Worm (Caenorhabditis elegans): ENCODE measurements around the gene C16A11.2.
A peak's percentile ranks its signal among the peaks of the same experiment; 100 is the strongest.

Gene C16A11.2

DNA sequence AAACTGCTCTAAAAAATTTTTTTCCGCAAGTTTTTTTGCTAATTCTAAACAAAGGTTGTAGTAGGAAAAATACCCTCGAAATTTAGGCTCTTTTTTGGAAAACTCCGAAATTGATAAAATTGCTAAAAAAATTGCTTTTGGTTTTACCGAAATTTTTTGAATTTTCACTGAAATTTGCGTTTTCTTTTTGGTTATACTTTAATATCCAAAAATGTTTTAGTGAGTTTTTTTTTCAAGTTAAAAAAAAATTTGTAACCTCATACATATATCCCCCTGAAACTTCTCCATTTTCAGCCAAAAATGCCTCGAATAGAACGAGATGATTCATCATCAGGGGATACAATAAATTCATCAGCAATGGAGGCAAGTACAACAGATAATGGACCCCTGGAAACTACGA is 8.9 kb downstream of the C16A11.2 start, which contains the start of gene gpa-11:
Gene gpa-11 (plus strand): TSS at position 301 of the 400 bp plus-strand sequence.
- TF ChIP-seq tbx-8 (GFP tag; optimal IDR thresholded peaks at IDR 0.05) (no peak), unc-39 (tag; optimal IDR thresholded peaks at IDR 0.05) (no peak), ceh-39 (tag; optimal IDR thresholded peaks at IDR 0.05) (no peak), ham-2 (GFP tag; optimal IDR thresholded peaks at IDR 0.05) (no peak), hlh-1 (tag; optimal IDR thresholded peaks at IDR 0.05) (no peak), nhr-28 (tag; optimal IDR thresholded peaks at IDR 0.05) (no peak), cnd-1 (tag; optimal IDR thresholded peaks at IDR 0.05) (no peak), M03D4.4 (tag; optimal IDR thresholded peaks at IDR 0.05) (no peak), sem-2 (GFP tag; optimal IDR thresholded peaks at IDR 0.05) (no peak), nhr-237 (tag; optimal IDR thresholded peaks at IDR 0.05) (no peak), ztf-11 (tag; optimal IDR thresholded peaks at IDR 0.05) (no peak), bed-3 (GFP tag; optimal IDR thresholded peaks at IDR 0.05) (no peak), lin-13 (tag; optimal IDR thresholded peaks at IDR 0.05) (no peak), drap-1 (GFP tag; optimal IDR thresholded peaks at IDR 0.05) (no peak), nhr-76 (tag; optimal IDR thresholded peaks at IDR 0.05) (no peak), elt-3 (tag; optimal IDR thresholded peaks at IDR 0.05) (no peak)

- TF ChIP-seq nhr-12 (tag; optimal IDR thresholded peaks at IDR 0.05), result no peak
- no peak for TF ChIP-seq bed-3 (GFP tag; optimal IDR thresholded peaks at IDR 0.05)
- TF ChIP-seq tbx-8 (GFP tag; optimal IDR thresholded peaks at IDR 0.05), result no peak
Observed at ce11 chrII:4256541-4257001, 18.6 kb downstream of the C16A11.2 start, which contains the start of gene C16A11.7. Gene C16A11.7 (minus strand): TSS chrII:4256951.

DNA sequence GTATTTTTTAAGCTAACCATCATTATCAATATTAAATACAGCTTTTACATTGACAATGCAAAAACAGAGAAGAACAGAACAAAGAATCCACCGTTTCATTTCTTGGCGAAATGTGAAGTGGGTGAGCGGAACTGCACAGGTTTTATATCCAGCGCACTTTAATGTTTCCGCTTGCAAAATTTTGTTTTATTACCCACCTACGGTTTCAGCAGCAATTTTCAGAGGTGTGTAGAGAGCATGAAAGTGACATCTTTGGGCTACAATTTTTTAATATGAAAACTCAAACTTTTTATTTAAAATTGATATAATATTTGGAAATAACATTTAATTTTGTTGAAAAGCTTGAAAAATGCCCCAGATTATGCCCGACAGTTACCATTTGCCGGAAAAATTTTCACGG is 20.7 kb downstream of the C16A11.2 start, which contains the start of gene clec-135:
Gene clec-135 (minus strand): TSS at position 101 of the 400 bp plus-strand sequence.
- TF ChIP-seq nhr-28 (tag; optimal IDR thresholded peaks at IDR 0.05) (no peak), pha-4 (tag; optimal IDR thresholded peaks at IDR 0.05) (no peak), drap-1 (GFP tag; optimal IDR thresholded peaks at IDR 0.05) (no peak), ceh-83 (GFP tag; optimal IDR thresholded peaks at IDR 0.05) (no peak)

DNA sequence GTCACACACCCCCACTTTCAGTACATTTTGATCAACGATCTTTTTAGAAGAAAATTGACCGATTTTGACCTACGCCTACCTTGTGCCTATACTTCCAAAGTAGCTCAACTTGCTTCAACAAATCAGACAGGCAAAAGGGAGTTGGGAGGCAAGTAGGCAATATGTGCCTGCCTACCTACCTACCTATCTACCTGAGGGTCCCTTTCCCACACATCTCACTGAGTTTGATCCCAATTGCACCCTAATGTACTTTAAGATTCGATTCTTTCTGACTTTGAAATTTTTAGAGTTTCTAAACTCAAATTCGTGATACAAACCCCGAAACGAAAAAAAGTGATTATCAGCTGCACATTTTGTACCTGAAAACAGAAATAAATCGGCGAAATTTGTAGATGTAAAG is 29.7 kb downstream of the C16A11.2 start:
- TF ChIP-seq mep-1 (tag; optimal IDR thresholded peaks at IDR 0.05) (no peak), ceh-39 (tag; optimal IDR thresholded peaks at IDR 0.05) (no peak), ceh-83 (GFP tag; optimal IDR thresholded peaks at IDR 0.05) (no peak), unc-120 (tag; optimal IDR thresholded peaks at IDR 0.05; ENCODE audit: poor library complexity, severe bottlenecking) (no peak), mls-2 (tag; optimal IDR thresholded peaks at IDR 0.05) (no peak), elt-1 (tag; optimal IDR thresholded peaks at IDR 0.05; ENCODE audit: borderline replicate concordance, insufficient read depth) (no peak), flh-1 (GFP tag; optimal IDR thresholded peaks at IDR 0.05) (no peak), zip-8 (tag; optimal IDR thresholded peaks at IDR 0.05) (no peak), ztf-11 (tag; optimal IDR thresholded peaks at IDR 0.05) (no peak)

DNA sequence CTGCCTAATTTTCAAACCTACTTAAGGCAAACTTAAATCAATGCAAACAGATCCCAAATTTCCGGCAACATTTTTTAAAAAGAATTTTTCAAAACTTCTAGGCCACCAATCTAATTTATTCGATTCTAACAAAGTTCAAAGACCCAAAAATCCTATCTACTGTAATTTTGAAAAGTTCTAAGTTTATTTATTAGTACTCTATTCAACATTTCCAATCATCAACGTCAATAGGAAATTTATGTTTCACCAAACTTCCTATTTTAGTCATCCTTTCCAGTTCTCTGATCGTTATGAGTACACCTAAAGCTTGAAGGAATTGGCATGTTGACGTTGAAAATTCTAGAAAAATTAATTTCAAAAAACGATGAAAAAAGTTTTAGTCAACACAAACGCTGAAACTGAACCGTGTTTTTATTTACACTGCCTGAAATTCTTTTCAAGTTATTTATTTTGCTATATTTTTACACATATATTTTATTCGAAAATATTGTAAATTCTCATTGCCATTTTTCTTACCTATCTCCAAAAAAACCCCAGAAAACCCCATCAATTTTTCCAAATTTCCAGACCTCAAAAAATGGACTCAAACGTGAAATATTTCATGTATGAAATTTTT is 37.7 kb downstream of the C16A11.2 start, which contains the start of gene npr-42:
Gene npr-42 (plus strand): TSS at position 566 of the 616 bp plus-strand sequence.
- TF ChIP-seq sptf-1 (tag; optimal IDR thresholded peaks at IDR 0.05), result no peak
- TF ChIP-seq ztf-11 (tag; optimal IDR thresholded peaks at IDR 0.05), result no peak
- no peak for TF ChIP-seq mep-1 (tag; optimal IDR thresholded peaks at IDR 0.05)
- no peak for TF ChIP-seq ceh-39 (tag; optimal IDR thresholded peaks at IDR 0.05)
- no peak for TF ChIP-seq bed-3 (GFP tag; optimal IDR thresholded peaks at IDR 0.05)
- no peak for TF ChIP-seq elt-3 (tag; optimal IDR thresholded peaks at IDR 0.05)
- no peak for TF ChIP-seq nhr-28 (tag; optimal IDR thresholded peaks at IDR 0.05)
- TF ChIP-seq cnd-1 (tag; optimal IDR thresholded peaks at IDR 0.05), result no peak
- TF ChIP-seq lin-32 (GFP tag; optimal IDR thresholded peaks at IDR 0.05), result no peak
- no peak for TF ChIP-seq unc-62 (GFP tag; optimal IDR thresholded peaks at IDR 0.05)
- TF ChIP-seq pha-4 (tag; optimal IDR thresholded peaks at IDR 0.05), result no peak
- no peak for TF ChIP-seq unc-39 (tag; optimal IDR thresholded peaks at IDR 0.05)
- TF ChIP-seq M03D4.4 (tag; optimal IDR thresholded peaks at IDR 0.05), result no peak
- TF ChIP-seq nhr-76 (tag; optimal IDR thresholded peaks at IDR 0.05), result no peak
- TF ChIP-seq mls-2 (tag; optimal IDR thresholded peaks at IDR 0.05), result no peak

DNA sequence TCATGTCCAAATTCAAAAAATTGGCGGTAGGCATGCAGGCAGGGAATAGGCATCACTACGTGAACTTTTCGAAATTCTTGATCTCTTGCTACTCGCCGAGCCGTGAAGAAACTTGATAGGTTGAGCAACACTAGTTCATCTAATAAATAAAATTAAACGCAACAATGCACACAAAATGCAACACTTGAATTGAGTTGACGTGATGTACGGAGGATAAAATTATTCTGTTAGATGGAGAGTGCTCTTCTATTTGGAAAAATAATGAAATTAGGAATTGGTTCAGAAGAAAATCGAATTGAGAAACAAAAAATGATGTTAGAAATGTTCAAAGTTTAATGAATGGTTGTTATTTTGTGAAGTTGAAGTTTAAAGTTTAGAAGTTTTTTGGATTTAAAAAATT is 38.9 kb downstream of the C16A11.2 start:
- TF ChIP-seq unc-120 (tag; optimal IDR thresholded peaks at IDR 0.05; ENCODE audit: poor library complexity, severe bottlenecking), result no peak
- TF ChIP-seq ces-1 (GFP tag; optimal IDR thresholded peaks at IDR 0.05), result peak; percentile 71
